Worm (Caenorhabditis elegans) whole organism, L1 larva: Measurements from ENCODE around the gene pept-1.
A peak's percentile ranks its signal among the peaks of the same experiment; 100 is the strongest.

Experiments used
- aly-2 ChIP-seq: fragments of 150-350 bp; optimal IDR thresholded peaks from 2 replicates; lab custom pipeline; 2014; ENCODE audit warnings: missing biosample characterization, missing genetic modification characterization
- ceh-82 ChIP-seq, 3 experiments: fragments of 150-350 bp in 1 of 3; sonication (generic microtip) in 2 of 3; optimal IDR thresholded peaks; 2 replicates each; lab custom pipeline; 2014 to 2017; ENCODE audit warnings: missing biosample characterization in 3 of 3, missing genetic modification characterization in 3 of 3
- lin-35 ChIP-seq, 2 experiments: fragments of 150-350 bp; optimal IDR thresholded peaks; 2 replicates each; lab custom pipeline; 2014; ENCODE audit warnings: missing biosample characterization in 2 of 2, missing genetic modification characterization in 2 of 2, missing genetic modification reagents in 2 of 2
- mep-1 ChIP-seq: fragments of 150-350 bp; optimal IDR thresholded peaks from 2 replicates; lab custom pipeline; 2014; ENCODE audit warnings: missing biosample characterization, missing genetic modification characterization
- unc-30 ChIP-seq: sonication (generic microtip); optimal IDR thresholded peaks from 2 replicates; lab custom pipeline; 2017; ENCODE audit warnings: missing biosample characterization, missing genetic modification characterization

ce11 chrX:6448866-6449400, 7.7 kb upstream of the pept-1 start, which contains the start of gene fah-1:
- TF ChIP-seq mep-1 (tag; lab: Kevin White, UChicago): peak; percentile 34
- no peak for TF ChIP-seq aly-2 (tag; lab: Kevin White, UChicago)
- TF ChIP-seq lin-35 (GFP tag; optimal IDR thresholded peaks at IDR 0.05; lab: Kevin White, UChicago): peak in 1 of 2 experiments; percentile 41
- no peak for TF ChIP-seq ceh-82 (tag; optimal IDR thresholded peaks at IDR 0.05; lab: Kevin White, UChicago)
- no peak for TF ChIP-seq unc-30 (tag; lab: Kevin White, UChicago)
